Worm (Caenorhabditis elegans): ENCODE data around the gene fbxa-3.

DNA sequence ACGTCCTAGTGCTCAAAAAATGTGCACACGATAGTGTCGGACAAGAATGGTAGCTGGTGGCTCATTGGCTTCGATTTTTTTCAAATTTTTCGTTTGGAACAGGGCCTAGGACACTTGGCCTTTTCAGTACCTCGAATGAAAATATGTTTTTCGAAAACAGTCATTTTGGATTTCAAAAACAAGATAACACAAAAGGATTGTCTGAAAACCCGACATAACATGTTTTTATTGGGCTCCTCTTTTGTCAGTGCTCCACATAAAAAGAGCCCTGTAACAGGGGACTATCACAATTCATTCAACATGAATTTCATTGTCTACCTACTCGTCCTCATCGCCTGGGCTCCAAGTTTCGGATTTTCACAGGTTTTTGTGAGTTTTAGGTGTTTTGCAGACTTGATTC lies 43.6 kb upstream of the fbxa-3 start, which contains the start of gene C16C4.17:
- TF ChIP-seq nhr-12 (tag; optimal IDR thresholded peaks at IDR 0.05) (no peak), fkh-4 (tag; optimal IDR thresholded peaks at IDR 0.05; ENCODE audit: borderline replicate concordance) (no peak), skn-1 (tag; optimal IDR thresholded peaks at IDR 0.05) (no peak), unc-62 (GFP tag; optimal IDR thresholded peaks at IDR 0.05) (no peak), dpl-1 (GFP tag; optimal IDR thresholded peaks at IDR 0.05) (no peak), ces-1 (GFP tag; optimal IDR thresholded peaks at IDR 0.05) (no peak), ama-1 (optimal IDR thresholded peaks at IDR 0.05) (no peak), snpc-4 (tag; optimal IDR thresholded peaks at IDR 0.05) (no peak)

All from whole organism, L1 larva.